Worm (Caenorhabditis elegans) whole organism, L1 larva: ENCODE measurements around the gene grl-13.

Experiments used
- C34B4.2 ChIP-seq: sonication (generic microtip); optimal IDR thresholded peaks from 2 replicates; lab custom pipeline; 2017; ENCODE audit warnings: mild to moderate bottlenecking, missing genetic modification characterization, missing compliant biosample characterization
- aha-1 ChIP-seq: fragments of 150-350 bp; optimal IDR thresholded peaks from 2 replicates; lab custom pipeline; 2014; ENCODE audit warnings: missing biosample characterization, missing genetic modification characterization
- ama-1 ChIP-seq: fragments of 150-350 bp; optimal IDR thresholded peaks from 2 replicates; lab custom pipeline; 2014
- blmp-1 ChIP-seq: fragments of 150-350 bp; optimal IDR thresholded peaks from 2 replicates; lab custom pipeline; 2014; ENCODE audit warnings: missing biosample characterization, missing genetic modification characterization
- ceh-63 ChIP-seq: fragments of 200-800 bp; sonication (Bioruptor generic); optimal IDR thresholded peaks from 2 replicates; lab custom pipeline; 2018; ENCODE audit warnings: mild to moderate bottlenecking, missing genetic modification characterization, missing compliant biosample characterization
- ceh-8 ChIP-seq: fragments of 200-800 bp; sonication (Bioruptor generic); optimal IDR thresholded peaks from 2 replicates; lab custom pipeline; 2018; ENCODE audit warnings: mild to moderate bottlenecking, missing genetic modification characterization, moderate library complexity, missing compliant biosample characterization
- ceh-90 ChIP-seq: sonication (generic microtip); optimal IDR thresholded peaks from 2 replicates; lab custom pipeline; 2016; ENCODE audit warnings: missing genetic modification characterization, missing compliant biosample characterization
- dpl-1 ChIP-seq, 3 experiments: fragments of 150-350 bp in 2 of 3; sonication (generic microtip) in 1 of 3; optimal IDR thresholded peaks; 2 replicates each; lab custom pipeline; 2014 to 2017; ENCODE audit warnings: missing biosample characterization in 3 of 3, missing genetic modification characterization in 3 of 3, missing genetic modification reagents in 3 of 3
- efl-1 ChIP-seq, 4 experiments: fragments of 150-350 bp; optimal IDR thresholded peaks in 3 of 4; peaks in 1 of 4; 1 replicate in 1 of 4; 2 replicates in 3 of 4; lab custom pipeline; 2014; ENCODE audit warnings: missing biosample characterization in 2 of 4, missing genetic modification characterization in 2 of 4, missing genetic modification reagents in 2 of 4
- efl-3 ChIP-seq: fragments of 200-800 bp; sonication (Bioruptor generic); optimal IDR thresholded peaks from 2 replicates; lab custom pipeline; 2018; ENCODE audit warnings: mild to moderate bottlenecking, missing genetic modification characterization, missing compliant biosample characterization
- ets-5 ChIP-seq: fragments of 200-800 bp; sonication (Bioruptor generic); IDR thresholded peaks from 2 replicates; pipeline ENCODE4 v1.3.6; 2022; ENCODE audit warnings: missing genetic modification characterization, missing compliant biosample characterization
- fkh-8 ChIP-seq: sonication (generic microtip); optimal IDR thresholded peaks from 2 replicates; lab custom pipeline; 2016; ENCODE audit warnings: mild to moderate bottlenecking, missing genetic modification characterization, missing compliant biosample characterization
- fos-1 ChIP-seq: fragments of 150-350 bp; optimal IDR thresholded peaks from 2 replicates; lab custom pipeline; 2014; ENCODE audit warnings: missing biosample characterization, missing genetic modification characterization
- grh-1 ChIP-seq: fragments of 200-800 bp; sonication (Bioruptor generic); IDR thresholded peaks from 2 replicates; pipeline ENCODE4 v1.3.6; 2022; ENCODE audit warnings: missing genetic modification reagents, missing genetic modification characterization, missing compliant biosample characterization
- hlh-17 ChIP-seq: fragments of 200-800 bp; sonication (Bioruptor generic); optimal IDR thresholded peaks from 2 replicates; lab custom pipeline; 2018; ENCODE audit warnings: missing genetic modification characterization, mild to moderate bottlenecking, missing compliant biosample characterization, moderate library complexity, borderline replicate concordance
- isw-1 ChIP-seq: fragments of 200-800 bp; sonication (Bioruptor generic); IDR thresholded peaks from 2 replicates; pipeline ENCODE4 v1.3.6; 2022; ENCODE audit warnings: missing genetic modification characterization, missing compliant biosample characterization
- lin-13 ChIP-seq: fragments of 150-350 bp; optimal IDR thresholded peaks from 2 replicates; lab custom pipeline; 2014; ENCODE audit warnings: missing biosample characterization, missing genetic modification reagents, missing genetic modification characterization
- lir-3 ChIP-seq: sonication (generic microtip); optimal IDR thresholded peaks from 2 replicates; lab custom pipeline; 2016; ENCODE audit warnings: mild to moderate bottlenecking, missing genetic modification characterization, moderate library complexity, missing compliant biosample characterization; ENCODE audit not compliant: poor library complexity
- mdl-1 ChIP-seq, 2 experiments: fragments of 150-350 bp; optimal IDR thresholded peaks; 2 replicates each; lab custom pipeline; 2014 to 2017; ENCODE audit warnings: missing biosample characterization in 2 of 2, missing genetic modification characterization in 2 of 2, inconsistent platforms in 1 of 2
- mef-2 ChIP-seq: fragments of 150-350 bp; optimal IDR thresholded peaks from 2 replicates; lab custom pipeline; 2014; ENCODE audit warnings: missing biosample characterization, missing genetic modification characterization
- nhr-11 ChIP-seq: fragments of 150-350 bp; optimal IDR thresholded peaks from 2 replicates; lab custom pipeline; 2014; ENCODE audit warnings: missing biosample characterization, missing genetic modification characterization
- nhr-12 ChIP-seq: sonication (generic microtip); optimal IDR thresholded peaks from 2 replicates; lab custom pipeline; 2017; ENCODE audit warnings: missing biosample characterization, missing genetic modification characterization
- nhr-20 ChIP-seq: sonication (generic microtip); optimal IDR thresholded peaks from 2 replicates; lab custom pipeline; 2016; ENCODE audit warnings: mild to moderate bottlenecking, missing genetic modification characterization, missing compliant biosample characterization
- nhr-237 ChIP-seq: fragments of 150-350 bp; optimal IDR thresholded peaks from 2 replicates; lab custom pipeline; 2014; ENCODE audit warnings: missing biosample characterization, missing genetic modification characterization
- nhr-71 ChIP-seq: sonication (generic microtip); optimal IDR thresholded peaks from 2 replicates; lab custom pipeline; 2016; ENCODE audit warnings: mild to moderate bottlenecking, missing genetic modification characterization, moderate library complexity, missing compliant biosample characterization
- nhr-84 ChIP-seq: sonication (generic microtip); optimal IDR thresholded peaks from 2 replicates; lab custom pipeline; 2017; ENCODE audit warnings: missing biosample characterization, missing genetic modification characterization
- nhr-85 ChIP-seq: sonication (generic microtip); peaks from one replicate; lab custom pipeline; 2016; ENCODE audit warnings: missing genetic modification characterization, inconsistent platforms, missing compliant biosample characterization
- pag-3 ChIP-seq: sonication (generic microtip); optimal IDR thresholded peaks from 2 replicates; lab custom pipeline; 2017; ENCODE audit warnings: missing genetic modification characterization, mild to moderate bottlenecking, missing compliant biosample characterization, antibody characterized with exemption, borderline replicate concordance; ENCODE audit not compliant: insufficient read depth
- pqm-1 ChIP-seq: sonication (generic microtip); optimal IDR thresholded peaks from 3 replicates; lab custom pipeline; 2017; ENCODE audit warnings: missing biosample characterization, missing genetic modification characterization
- snu-23 ChIP-seq: sonication (generic microtip); optimal IDR thresholded peaks from 2 replicates; lab custom pipeline; 2016; ENCODE audit warnings: missing genetic modification characterization, missing compliant biosample characterization
- swsn-7 ChIP-seq: sonication (generic microtip); optimal IDR thresholded peaks from 2 replicates; lab custom pipeline; 2016; ENCODE audit warnings: missing genetic modification characterization, missing compliant biosample characterization
- tbx-2 ChIP-seq: sonication (generic microtip); optimal IDR thresholded peaks from 2 replicates; lab custom pipeline; 2016; ENCODE audit warnings: missing genetic modification characterization, missing compliant biosample characterization
- unc-30 ChIP-seq: sonication (generic microtip); optimal IDR thresholded peaks from 2 replicates; lab custom pipeline; 2017; ENCODE audit warnings: missing biosample characterization, missing genetic modification characterization
- unc-86 ChIP-seq: sonication (generic microtip); optimal IDR thresholded peaks from 2 replicates; lab custom pipeline; 2016; ENCODE audit warnings: missing genetic modification characterization, missing compliant biosample characterization
- vab-15 ChIP-seq: sonication (generic microtip); optimal IDR thresholded peaks from 2 replicates; lab custom pipeline; 2017; ENCODE audit warnings: missing genotype, mild to moderate bottlenecking, missing genetic modification characterization, missing compliant biosample characterization
- ztf-4 ChIP-seq: fragments of 150-350 bp; optimal IDR thresholded peaks from 2 replicates; lab custom pipeline; 2014; ENCODE audit warnings: missing biosample characterization, missing genetic modification characterization

The grl-13 gene

ce11 chrV:4375807-4376564, 11.6 kb upstream of the grl-13 start, which contains the start of gene F32D1.7:
Gene F32D1.7, minus strand, starts transcription at chrV:4376173.
- no peak for TF ChIP-seq hlh-17
- no peak for TF ChIP-seq fkh-8 (tag; lab: Kevin White, UChicago)
- no peak for TF ChIP-seq nhr-84 (tag; lab: Kevin White, UChicago)
- no peak for TF ChIP-seq vab-15 (tag; lab: Kevin White, UChicago)
- TF ChIP-seq ama-1 (lab: Kevin White, UChicago) = no peak
- no peak for TF ChIP-seq nhr-11 (tag; lab: Kevin White, UChicago)
- no peak for TF ChIP-seq nhr-20 (tag; lab: Kevin White, UChicago)
- TF ChIP-seq unc-30 (tag; lab: Kevin White, UChicago) = no peak
- TF ChIP-seq nhr-12 = no peak
- TF ChIP-seq grh-1 (GFP tag; lab: Robert Waterston, UW) = no peak
- TF ChIP-seq tbx-2 (tag; lab: Kevin White, UChicago) = no peak
- no peak for TF ChIP-seq unc-86 (tag; lab: Kevin White, UChicago)

ce11 chrV:4374625-4375024, 10.2 kb upstream of the grl-13 start, which contains the start of gene neg-1:
Gene neg-1, minus strand, starts transcription at chrV:4374874.
- no peak for TF ChIP-seq blmp-1
- no peak for TF ChIP-seq aha-1
- no peak for TF ChIP-seq ceh-8 (GFP tag; lab: Kevin White, UChicago)
- TF ChIP-seq tbx-2 (tag; lab: Kevin White, UChicago) = no peak
- TF ChIP-seq nhr-71 (tag; lab: Kevin White, UChicago) = no peak
- TF ChIP-seq dpl-1 (GFP tag; optimal IDR thresholded peaks at IDR 0.05; lab: Kevin White, UChicago) = no peak
- no peak for TF ChIP-seq hlh-17
- TF ChIP-seq vab-15 (tag; lab: Kevin White, UChicago) = no peak
- no peak for TF ChIP-seq fos-1 (tag; lab: Kevin White, UChicago)
- no peak for TF ChIP-seq ceh-90 (tag; lab: Kevin White, UChicago)
- TF ChIP-seq lir-3 (tag; lab: Kevin White, UChicago) = no peak
- TF ChIP-seq C34B4.2 (tag; lab: Kevin White, UChicago) = no peak
- no peak for TF ChIP-seq efl-3 (GFP tag; lab: Kevin White, UChicago)
- TF ChIP-seq nhr-20 (tag; lab: Kevin White, UChicago) = no peak
- TF ChIP-seq efl-1 (optimal IDR thresholded peaks at IDR 0.05; lab: Kevin White, UChicago) = no peak
- TF ChIP-seq efl-1 (GFP tag; optimal IDR thresholded peaks at IDR 0.05 in 1 of 2; lab: Kevin White, UChicago) = no peak
- TF ChIP-seq unc-30 (tag; lab: Kevin White, UChicago) = no peak
- TF ChIP-seq nhr-12 = no peak

- TF ChIP-seq swsn-7 (tag; lab: Kevin White, UChicago) (no peak), mef-2 (no peak), nhr-85 (tag; lab: Kevin White, UChicago) (no peak), mdl-1 (tag; optimal IDR thresholded peaks at IDR 0.05; lab: Kevin White, UChicago) (no peak), hlh-17 (no peak), nhr-84 (tag; lab: Kevin White, UChicago) (no peak), pqm-1 (tag; lab: Kevin White, UChicago) (no peak), ztf-4 (tag; lab: Kevin White, UChicago) (no peak), pag-3 (tag; lab: Kevin White, UChicago) (no peak), lin-13 (no peak), ceh-63 (GFP tag; lab: Kevin White, UChicago) (no peak), C34B4.2 (tag; lab: Kevin White, UChicago) (no peak), isw-1 (GFP tag; lab: Robert Waterston, UW) (no peak), snu-23 (no peak), ets-5 (GFP tag; lab: Robert Waterston, UW) (no peak), nhr-237 (no peak)
These were observed 9.2 kb upstream of the grl-13 start for ce11 chrV:4373656-4374055.
